Fruit fly (Drosophila melanogaster): ENCODE data around the gene mst.

Gene mst

DNA sequence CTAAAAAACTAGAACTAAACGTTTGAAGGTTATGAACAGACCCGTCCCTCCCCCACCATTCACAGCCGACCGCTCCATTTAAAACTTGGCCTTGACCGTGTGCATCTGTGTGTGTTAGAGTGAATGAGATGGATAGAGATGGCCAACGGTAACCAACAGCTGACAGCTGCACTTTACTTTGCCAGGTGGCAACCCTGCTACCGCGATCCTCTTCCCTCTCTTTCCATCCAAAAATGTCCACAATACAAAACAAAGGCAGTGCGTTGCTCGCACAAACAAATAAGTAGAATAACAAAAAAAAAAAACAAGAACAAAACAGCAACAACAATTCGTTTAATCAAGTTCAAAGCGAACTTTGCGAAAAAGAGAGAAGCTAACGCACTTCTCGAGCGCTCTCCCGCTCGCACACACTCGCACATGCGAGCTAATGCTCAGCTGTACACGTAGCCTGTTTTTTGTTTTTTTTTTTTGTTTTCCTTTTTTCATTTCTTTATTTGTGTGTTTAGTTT lies 20.3 kb upstream of the mst start:
- TF ChIP-seq jim (GFP tag; optimal IDR thresholded peaks at IDR 0.05): peak; percentile 72
- no peak for TF ChIP-seq ey (GFP tag; optimal IDR thresholded peaks at IDR 0.05)
- TF ChIP-seq h (GFP tag; optimal IDR thresholded peaks at IDR 0.05): peak; percentile 37
- peak; percentile 90 for TF ChIP-seq CrebA (GFP tag; optimal IDR thresholded peaks at IDR 0.05; ENCODE audit: borderline replicate concordance)
- TF ChIP-seq Vsx2 (GFP tag; optimal IDR thresholded peaks at IDR 0.05; ENCODE audit: partially characterized antibody): no peak
- peak; percentile 2 for TF ChIP-seq br (GFP tag; optimal IDR thresholded peaks at IDR 0.05)
- no peak for TF ChIP-seq Dfd (GFP tag; optimal IDR thresholded peaks at IDR 0.05)
- peak; percentile 4 for TF ChIP-seq rgr (GFP tag; optimal IDR thresholded peaks at IDR 0.05)
- TF ChIP-seq Hr83 (GFP tag; optimal IDR thresholded peaks at IDR 0.05; ENCODE audit: poor library complexity, severe bottlenecking): peak; percentile 20
- TF ChIP-seq dmrt93B (GFP tag; optimal IDR thresholded peaks at IDR 0.05): no peak
- peak; percentile 26 for TF ChIP-seq Dif (GFP tag; optimal IDR thresholded peaks at IDR 0.05; ENCODE audit: partially characterized antibody)
- no peak for TF ChIP-seq Rel (GFP tag; optimal IDR thresholded peaks at IDR 0.05)
- peak; percentile 5 for TF ChIP-seq Rel (tag; optimal IDR thresholded peaks at IDR 0.05)
- no peak for TF ChIP-seq Sp1 (GFP tag; optimal IDR thresholded peaks at IDR 0.05)
- TF ChIP-seq OdsH (GFP tag; optimal IDR thresholded peaks at IDR 0.05): peak; percentile 7

DNA sequence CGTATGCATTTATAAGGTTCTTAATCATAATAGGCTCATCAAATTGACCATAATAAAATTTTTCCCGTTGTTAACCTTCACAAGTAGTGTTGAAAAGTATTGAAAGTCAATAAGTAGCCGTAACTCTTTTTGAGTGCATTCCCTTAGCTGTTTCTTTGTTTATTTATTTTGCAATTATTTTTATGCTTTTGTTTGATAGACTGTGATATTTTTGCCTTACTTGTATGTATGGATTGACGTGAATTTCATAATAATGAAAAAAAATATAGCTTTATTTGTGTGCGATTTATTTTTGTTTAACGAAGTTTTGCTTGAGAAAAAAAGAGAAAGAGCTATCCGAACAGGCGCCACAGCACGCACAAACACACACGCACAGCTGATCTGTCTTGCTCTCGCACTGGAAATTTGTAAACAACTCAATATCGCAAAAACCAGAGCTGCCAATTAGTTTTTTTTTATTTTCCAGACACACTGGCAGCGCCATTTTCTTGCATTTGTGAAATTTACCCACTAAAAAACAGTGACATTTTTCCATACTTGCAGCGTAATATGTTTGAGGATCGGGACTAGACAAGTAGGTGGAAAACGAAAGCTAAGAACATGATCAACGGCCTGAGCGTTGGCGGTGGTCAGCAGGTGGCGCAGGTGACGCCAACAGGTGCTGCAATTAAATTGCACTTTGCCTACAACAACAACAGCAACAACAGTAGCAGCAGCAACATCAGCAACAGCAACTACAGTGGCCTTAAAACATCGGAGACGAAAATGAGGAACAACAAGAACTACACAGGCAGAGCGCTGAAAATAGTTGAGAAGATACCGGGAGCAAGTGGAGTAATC lies 19.4 kb upstream of the mst start:
- TF ChIP-seq OdsH (GFP tag; optimal IDR thresholded peaks at IDR 0.05) (peak; percentile 12), Rel (GFP tag; optimal IDR thresholded peaks at IDR 0.05) (no peak), Rel (tag; optimal IDR thresholded peaks at IDR 0.05) (peak; percentile 83), tai (GFP tag; optimal IDR thresholded peaks at IDR 0.05) (peak; percentile 28), dl (GFP tag; optimal IDR thresholded peaks at IDR 0.05; ENCODE audit: insufficient read depth in 1 of 2, partially characterized antibody in 2 of 2) (no peak), rgr (GFP tag; optimal IDR thresholded peaks at IDR 0.05) (peak; percentile 1), psq (GFP tag; optimal IDR thresholded peaks at IDR 0.05) (no peak)

DNA sequence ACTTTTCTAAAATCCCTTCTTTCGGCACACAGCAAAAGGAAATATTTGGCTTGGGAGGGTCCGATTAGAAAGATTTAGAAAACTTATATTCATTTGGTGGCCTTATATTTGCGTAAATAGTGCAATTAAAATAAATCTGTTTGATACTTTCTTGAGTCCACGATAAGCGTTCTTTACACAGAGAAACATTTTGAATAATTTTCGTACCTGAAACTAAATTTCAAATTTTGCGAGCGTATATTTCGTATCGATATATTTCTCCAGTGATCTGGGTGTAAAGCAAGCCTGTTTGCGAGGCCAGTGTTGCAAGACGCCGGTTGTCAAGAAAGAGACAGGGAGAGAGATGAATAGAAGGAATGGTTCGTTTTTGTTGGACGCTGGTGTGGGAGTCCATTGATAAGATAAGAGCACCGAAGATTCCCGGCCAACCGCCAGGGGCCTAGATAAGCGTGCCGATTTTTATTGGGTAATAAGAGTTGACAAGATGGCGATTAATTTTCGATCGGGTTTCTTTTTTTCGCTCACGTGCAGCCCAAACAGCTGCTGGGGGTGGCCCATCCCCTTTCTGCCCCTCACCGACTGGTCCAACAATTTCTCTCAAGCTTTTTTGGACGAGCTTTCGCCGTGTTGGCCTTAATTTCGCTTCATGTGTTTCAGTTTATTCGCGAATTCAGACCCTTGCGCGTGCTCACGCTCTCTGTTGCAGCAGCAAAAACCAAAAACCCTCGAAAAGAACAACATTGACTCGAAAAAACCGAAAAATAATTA lies 14.9 kb upstream of the mst start, which contains the start of gene slgA:
TSS of gene slgA (plus strand) at position 344 of the 768 bp plus-strand sequence.
- TF ChIP-seq Vsx2 (GFP tag; optimal IDR thresholded peaks at IDR 0.05; ENCODE audit: partially characterized antibody): no peak
- TF ChIP-seq tai (GFP tag; optimal IDR thresholded peaks at IDR 0.05): peak; percentile 6
- TF ChIP-seq sage (GFP tag; optimal IDR thresholded peaks at IDR 0.05): no peak
- peak; percentile 19 for TF ChIP-seq ey (GFP tag; optimal IDR thresholded peaks at IDR 0.05)
- peak; percentile 15 for TF ChIP-seq CG9705 (GFP tag; optimal IDR thresholded peaks at IDR 0.05)
- peak; percentile 39 for TF ChIP-seq fru (GFP tag; optimal IDR thresholded peaks at IDR 0.05)
- TF ChIP-seq h (GFP tag; optimal IDR thresholded peaks at IDR 0.05): peak; percentile 54
- TF ChIP-seq usp (GFP tag; optimal IDR thresholded peaks at IDR 0.05): no peak
- TF ChIP-seq Sp1 (GFP tag; optimal IDR thresholded peaks at IDR 0.05): peak; percentile 36
- no peak for TF ChIP-seq brk (GFP tag; optimal IDR thresholded peaks at IDR 0.05)
- TF ChIP-seq foxo (GFP tag; optimal IDR thresholded peaks at IDR 0.05): peak in 1 of 2 experiments; percentile 63
- peak; percentile 19 for TF ChIP-seq Myc (optimal IDR thresholded peaks at IDR 0.05)
- peak; percentile 2 for TF ChIP-seq br (GFP tag; optimal IDR thresholded peaks at IDR 0.05)
- peak; percentile 24 for TF ChIP-seq Mio (GFP tag; optimal IDR thresholded peaks at IDR 0.05)
- TF ChIP-seq Abd-B (GFP tag; optimal IDR thresholded peaks at IDR 0.05): no peak
- no peak for TF ChIP-seq Rel (GFP tag; optimal IDR thresholded peaks at IDR 0.05)
- peak; percentile 38 for TF ChIP-seq Rel (tag; optimal IDR thresholded peaks at IDR 0.05)
- no peak for TF ChIP-seq Hr78 (GFP tag; optimal IDR thresholded peaks at IDR 0.05)
- no peak for TF ChIP-seq dl (GFP tag; optimal IDR thresholded peaks at IDR 0.05; ENCODE audit: insufficient read depth in 1 of 2, partially characterized antibody in 2 of 2)
- no peak for TF ChIP-seq OdsH (GFP tag; optimal IDR thresholded peaks at IDR 0.05)
- TF ChIP-seq woc (GFP tag; optimal IDR thresholded peaks at IDR 0.05): peak; percentile 1
- TF ChIP-seq dmrt93B (GFP tag; optimal IDR thresholded peaks at IDR 0.05): peak; percentile 29
- no peak for TF ChIP-seq Dif (GFP tag; optimal IDR thresholded peaks at IDR 0.05; ENCODE audit: partially characterized antibody)
- TF ChIP-seq N (GFP tag; optimal IDR thresholded peaks at IDR 0.05): no peak
- peak; percentile 51 for TF ChIP-seq rgr (GFP tag; optimal IDR thresholded peaks at IDR 0.05)
- no peak for TF ChIP-seq CrebA (GFP tag; optimal IDR thresholded peaks at IDR 0.05; ENCODE audit: borderline replicate concordance)
- TF ChIP-seq jim (GFP tag; optimal IDR thresholded peaks at IDR 0.05): no peak
- peak; percentile 13 for TF ChIP-seq Jra (GFP tag; optimal IDR thresholded peaks at IDR 0.05)
- TF ChIP-seq CG32264 (GFP tag; optimal IDR thresholded peaks at IDR 0.05): no peak
- no peak for TF ChIP-seq GATAd (GFP tag; optimal IDR thresholded peaks at IDR 0.05)
- peak; percentile 76 for TF ChIP-seq Hr83 (GFP tag; optimal IDR thresholded peaks at IDR 0.05; ENCODE audit: poor library complexity, severe bottlenecking)
- peak; percentile 70 for TF ChIP-seq Hnf4 (GFP tag; optimal IDR thresholded peaks at IDR 0.05)
- no peak for TF ChIP-seq HLH106 (tag; optimal IDR thresholded peaks at IDR 0.05)
- no peak for TF ChIP-seq lola (GFP tag; optimal IDR thresholded peaks at IDR 0.05)
- TF ChIP-seq Dfd (GFP tag; optimal IDR thresholded peaks at IDR 0.05): no peak
- peak; percentile 28 for TF ChIP-seq sv (GFP tag; optimal IDR thresholded peaks at IDR 0.05)
- no peak for TF ChIP-seq dsf (GFP tag; optimal IDR thresholded peaks at IDR 0.05; ENCODE audit: borderline replicate concordance)
- TF ChIP-seq psq (GFP tag; optimal IDR thresholded peaks at IDR 0.05): peak; percentile 15
- TF ChIP-seq pan (optimal IDR thresholded peaks at IDR 0.05): no peak

All from whole organism, wandering third instar larva.